Fruit fly (Drosophila melanogaster) whole organism, embryonic: Measurements from ENCODE around the gene Mdh1.

Experiments
- Adf1 ChIP-seq: fragments of 200-800 bp; sonication (Bioruptor generic); IDR thresholded peaks from 2 replicates; pipeline ENCODE4 v1.3.6; 2022; ENCODE audit warnings: missing biosample characterization, missing genetic modification characterization
- Asciz ChIP-seq: fragments of 200-800 bp; sonication (Bioruptor generic); optimal IDR thresholded peaks from 2 replicates; lab custom pipeline; 2017; ENCODE audit warnings: missing biosample characterization, mild to moderate bottlenecking, missing genetic modification characterization, missing genetic modification reagents
- Atf3 ChIP-seq: fragments of 200-800 bp; sonication (Bioruptor generic); optimal IDR thresholded peaks from 3 replicates; lab custom pipeline; 2016; ENCODE audit warnings: missing biosample characterization, missing genetic modification characterization
- CG10209 ChIP-seq: fragments of 200-800 bp; sonication (Bioruptor generic); optimal IDR thresholded peaks from 3 replicates; lab custom pipeline; 2017; ENCODE audit warnings: missing biosample characterization, mild to moderate bottlenecking, missing genetic modification characterization, missing genetic modification reagents
- CG11456 ChIP-seq: fragments of 200-800 bp; sonication (Bioruptor generic); IDR thresholded peaks from 3 replicates; pipeline ENCODE4 v1.3.6; 2022; ENCODE audit warnings: missing biosample characterization, missing genetic modification characterization
- CG11723 ChIP-seq: fragments of 200-800 bp; sonication (Bioruptor generic); optimal IDR thresholded peaks from 2 replicates; lab custom pipeline; 2017; ENCODE audit warnings: missing biosample characterization, mild to moderate bottlenecking, missing genetic modification characterization
- CG12155 ChIP-seq: fragments of 200-800 bp; sonication (Bioruptor generic); optimal IDR thresholded peaks from 3 replicates; lab custom pipeline; 2016; ENCODE audit warnings: missing biosample characterization, missing genetic modification characterization
- CG12299 ChIP-seq: fragments of 200-800 bp; sonication (Bioruptor generic); optimal IDR thresholded peaks from 2 replicates; lab custom pipeline; 2018; ENCODE audit warnings: missing biosample characterization, mild to moderate bottlenecking, missing genetic modification characterization
- CG1233 ChIP-seq: fragments of 200-800 bp; sonication (Bioruptor generic); optimal IDR thresholded peaks from 4 replicates; lab custom pipeline; 2018; ENCODE audit warnings: missing biosample characterization, mild to moderate bottlenecking, missing genetic modification characterization
- CG12391 ChIP-seq: fragments of 200-800 bp; sonication (Bioruptor generic); optimal IDR thresholded peaks from 3 replicates; lab custom pipeline; 2018; ENCODE audit warnings: missing biosample characterization, mild to moderate bottlenecking, missing genetic modification characterization, moderate library complexity
- CG13287 ChIP-seq: fragments of 200-800 bp; sonication (Bioruptor generic); IDR thresholded peaks from 2 replicates; pipeline ENCODE4 v1.3.6; 2022; ENCODE audit warnings: missing biosample characterization, missing genetic modification characterization; ENCODE audit not compliant: partially characterized antibody
- CG14014 ChIP-seq: fragments of 200-800 bp; sonication (Bioruptor generic); IDR thresholded peaks from 2 replicates; pipeline ENCODE4 v1.3.6; 2022; ENCODE audit warnings: missing biosample characterization, missing genetic modification characterization
- CG15514 ChIP-seq: fragments of 200-800 bp; sonication (Bioruptor generic); optimal IDR thresholded peaks from 3 replicates; lab custom pipeline; 2017; ENCODE audit warnings: missing biosample characterization, missing genetic modification characterization, mild to moderate bottlenecking, moderate library complexity, missing genetic modification reagents
- CG1603 ChIP-seq: fragments of 200-800 bp; sonication (Bioruptor generic); optimal IDR thresholded peaks from 2 replicates; lab custom pipeline; 2019; ENCODE audit warnings: missing biosample characterization, mild to moderate bottlenecking, missing genetic modification characterization, moderate library complexity
- CG17385 ChIP-seq: fragments of 200-800 bp; sonication (Bioruptor generic); optimal IDR thresholded peaks from 3 replicates; lab custom pipeline; 2018; ENCODE audit warnings: missing biosample characterization, mild to moderate bottlenecking, missing genetic modification characterization
- CG30020 ChIP-seq: fragments of 200-800 bp; optimal IDR thresholded peaks from 2 replicates; lab custom pipeline; 2019; ENCODE audit warnings: missing biosample characterization, mild to moderate bottlenecking, missing genetic modification characterization, moderate library complexity
- CG33213 ChIP-seq: fragments of 200-800 bp; sonication (Bioruptor generic); optimal IDR thresholded peaks from 3 replicates; lab custom pipeline; 2016; ENCODE audit warnings: missing biosample characterization, missing genetic modification characterization
- CG3838 ChIP-seq: fragments of 200-800 bp; sonication (Bioruptor generic); optimal IDR thresholded peaks from 3 replicates; lab custom pipeline; 2016; ENCODE audit warnings: missing biosample characterization, missing genetic modification characterization
- CG5180 ChIP-seq: fragments of 200-800 bp; sonication (Bioruptor generic); optimal IDR thresholded peaks from 3 replicates; lab custom pipeline; 2017; ENCODE audit warnings: missing biosample characterization, missing genetic modification characterization, mild to moderate bottlenecking, moderate library complexity, missing genetic modification reagents
- CG5953 ChIP-seq: fragments of 200-800 bp; sonication (Bioruptor generic); IDR thresholded peaks from 2 replicates; pipeline ENCODE4 v1.3.6; 2022; ENCODE audit warnings: missing biosample characterization, missing genetic modification characterization
- CG6689 ChIP-seq: fragments of 200-800 bp; sonication (Bioruptor generic); IDR thresholded peaks from 2 replicates; pipeline ENCODE4 v1.3.6; 2022; ENCODE audit warnings: missing biosample characterization, missing genetic modification characterization
- CG7357 ChIP-seq: fragments of 200-800 bp; sonication (Bioruptor generic); IDR thresholded peaks from 3 replicates; pipeline ENCODE4 v1.3.6; 2022; ENCODE audit warnings: missing biosample characterization, missing genetic modification characterization
- CG8478 ChIP-seq: fragments of >200 bp; optimal IDR thresholded peaks from 2 replicates; lab custom pipeline; 2018
- CG9932 ChIP-seq: fragments of 200-800 bp; sonication (Bioruptor generic); IDR thresholded peaks from 2 replicates; pipeline ENCODE4 v1.3.6; 2022; ENCODE audit warnings: missing biosample characterization, missing genetic modification characterization
- Camta ChIP-seq: fragments of 200-800 bp; sonication (Bioruptor generic); optimal IDR thresholded peaks from 2 replicates; lab custom pipeline; 2016; ENCODE audit warnings: missing biosample characterization, missing genetic modification characterization
- Fer1 ChIP-seq: fragments of 200-800 bp; sonication (Bioruptor generic); optimal IDR thresholded peaks from 2 replicates; lab custom pipeline; 2017; ENCODE audit warnings: missing biosample characterization, mild to moderate bottlenecking, missing genetic modification characterization
- HLH4C ChIP-seq: fragments of 200-800 bp; sonication (Bioruptor generic); IDR thresholded peaks from 3 replicates; pipeline ENCODE4 v1.3.6; 2022; ENCODE audit warnings: missing biosample characterization, missing genetic modification characterization; ENCODE audit not compliant: partially characterized antibody
- Hmr ChIP-seq: fragments of 200-800 bp; sonication (Bioruptor generic); optimal IDR thresholded peaks from 3 replicates; lab custom pipeline; 2017; ENCODE audit warnings: mild to moderate bottlenecking, missing biosample characterization, missing genetic modification reagents, missing genetic modification characterization
- Lpt ChIP-seq: fragments of >200 bp; optimal IDR thresholded peaks from 2 replicates; lab custom pipeline; 2018; ENCODE audit warnings: missing biosample characterization, missing genetic modification characterization
- Mes4 ChIP-seq: fragments of 200-800 bp; sonication (Bioruptor generic); optimal IDR thresholded peaks from 2 replicates; lab custom pipeline; 2016; ENCODE audit warnings: missing biosample characterization, missing genetic modification characterization
- Mrtf ChIP-seq: fragments of 200-800 bp; sonication (Bioruptor generic); IDR thresholded peaks from 3 replicates; pipeline ENCODE4 v1.3.6; 2022; ENCODE audit warnings: missing biosample characterization, missing genetic modification characterization
- NfI ChIP-seq: fragments of 200-800 bp; sonication (Bioruptor generic); optimal IDR thresholded peaks from 3 replicates; lab custom pipeline; 2018; ENCODE audit warnings: missing biosample characterization, mild to moderate bottlenecking, missing genetic modification characterization, moderate library complexity
- Oli ChIP-seq: fragments of 200-800 bp; sonication (Bioruptor generic); optimal IDR thresholded peaks from 2 replicates; lab custom pipeline; 2018; ENCODE audit warnings: missing biosample characterization, mild to moderate bottlenecking, missing genetic modification characterization, moderate library complexity
- PHDP ChIP-seq: fragments of 200-800 bp; sonication (Bioruptor generic); optimal IDR thresholded peaks from 3 replicates; lab custom pipeline; 2018; ENCODE audit warnings: missing biosample characterization, mild to moderate bottlenecking, missing genetic modification characterization, moderate library complexity
- Rfx ChIP-seq: fragments of 200-800 bp; sonication (Bioruptor generic); IDR thresholded peaks from 2 replicates; pipeline ENCODE4 v1.3.6; 2022; ENCODE audit warnings: missing biosample characterization, missing genetic modification characterization
- ac ChIP-seq: fragments of 200-800 bp; sonication (Bioruptor generic); optimal IDR thresholded peaks from 3 replicates; lab custom pipeline; 2017; ENCODE audit warnings: missing biosample characterization, mild to moderate bottlenecking, missing genetic modification characterization
- ap ChIP-seq: fragments of 200-800 bp; sonication (Bioruptor generic); IDR thresholded peaks from 2 replicates; pipeline ENCODE4 v1.3.6; 2022; ENCODE audit warnings: missing biosample characterization, missing genetic modification characterization
- az2 ChIP-seq: fragments of 200-800 bp; sonication (Bioruptor generic); optimal IDR thresholded peaks from 3 replicates; lab custom pipeline; 2016; ENCODE audit warnings: missing biosample characterization, missing genetic modification characterization
- bigmax ChIP-seq: fragments of 200-800 bp; sonication (Bioruptor generic); optimal IDR thresholded peaks from 2 replicates; lab custom pipeline; 2018; ENCODE audit warnings: missing biosample characterization, mild to moderate bottlenecking, missing genetic modification characterization
- btn ChIP-seq: fragments of 200-800 bp; sonication (Bioruptor generic); optimal IDR thresholded peaks from 2 replicates; lab custom pipeline; 2016; ENCODE audit warnings: missing biosample characterization, missing genetic modification characterization
- cwo ChIP-seq: fragments of 200-800 bp; sonication (Bioruptor generic); optimal IDR thresholded peaks from 3 replicates; lab custom pipeline; 2017; ENCODE audit warnings: missing biosample characterization, missing genetic modification characterization, mild to moderate bottlenecking, moderate library complexity, missing genetic modification reagents
- disco-r ChIP-seq: fragments of 200-800 bp; sonication (Bioruptor generic); optimal IDR thresholded peaks from 2 replicates; lab custom pipeline; 2016; ENCODE audit warnings: missing biosample characterization, missing genetic modification characterization
- dmrt11E ChIP-seq: fragments of 200-800 bp; sonication (Bioruptor generic); optimal IDR thresholded peaks from 3 replicates; lab custom pipeline; 2018; ENCODE audit warnings: missing biosample characterization, mild to moderate bottlenecking, missing genetic modification characterization, moderate library complexity
- fd102C ChIP-seq: fragments of 200-800 bp; sonication (Bioruptor generic); optimal IDR thresholded peaks from 2 replicates; lab custom pipeline; 2018; ENCODE audit warnings: missing biosample characterization, mild to moderate bottlenecking, missing genetic modification characterization, moderate library complexity
- grn ChIP-seq: fragments of 200-800 bp; sonication (Bioruptor generic); optimal IDR thresholded peaks from 3 replicates; lab custom pipeline; 2017; ENCODE audit warnings: missing biosample characterization, missing genetic modification characterization
- gt ChIP-seq: fragments of 200-800 bp; sonication (Bioruptor generic); IDR thresholded peaks from 2 replicates; pipeline ENCODE4 v1.3.6; 2022; ENCODE audit warnings: missing biosample characterization, missing genetic modification characterization
- peb ChIP-seq: fragments of 200-800 bp; sonication (Bioruptor generic); IDR thresholded peaks from 2 replicates; pipeline ENCODE4 v1.3.6; 2022; ENCODE audit warnings: missing biosample characterization, missing genetic modification characterization
- pros ChIP-seq: fragments of 200-800 bp; sonication (Bioruptor generic); optimal IDR thresholded peaks from 3 replicates; lab custom pipeline; 2019; ENCODE audit warnings: missing biosample characterization, mild to moderate bottlenecking, missing genetic modification characterization, moderate library complexity
- scrt ChIP-seq: fragments of 200-800 bp; sonication (Bioruptor generic); optimal IDR thresholded peaks from 2 replicates; lab custom pipeline; 2018; ENCODE audit warnings: missing biosample characterization, mild to moderate bottlenecking, missing genetic modification characterization, moderate library complexity
- shn ChIP-seq: fragments of 200-800 bp; sonication (Bioruptor generic); optimal IDR thresholded peaks from 3 replicates; lab custom pipeline; 2016; ENCODE audit warnings: missing biosample characterization, missing genetic modification characterization
- toy ChIP-seq: fragments of 200-800 bp; sonication (Bioruptor generic); IDR thresholded peaks from 2 replicates; pipeline ENCODE4 v1.3.6; 2022; ENCODE audit warnings: missing biosample characterization, missing genetic modification characterization
- twi ChIP-seq: fragments of 200-800 bp; optimal IDR thresholded peaks from 2 replicates; lab custom pipeline; 2019; ENCODE audit warnings: missing biosample characterization, mild to moderate bottlenecking, missing genetic modification characterization, moderate library complexity

Gene Mdh1

DNA sequence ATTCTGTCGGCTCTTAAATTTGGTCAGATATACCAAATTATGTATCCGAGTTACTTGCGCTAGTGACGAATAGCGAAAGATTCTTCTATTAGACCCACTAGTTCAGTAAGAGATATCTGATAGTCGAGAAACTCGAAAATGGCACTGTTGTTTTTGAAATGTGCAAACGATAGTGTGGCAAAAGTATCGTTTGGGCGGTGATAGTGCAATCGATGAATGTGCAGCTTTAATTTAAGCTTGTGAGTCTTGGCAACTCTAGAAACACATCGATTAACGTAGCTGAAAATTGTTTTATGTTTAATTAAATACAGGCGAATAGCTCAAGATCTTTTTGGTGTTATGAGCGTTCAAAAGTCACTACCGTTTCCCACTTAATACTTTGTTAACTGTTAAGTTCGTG, 41.2 kb upstream of the Mdh1 start, which contains the start of gene STUB1 (continued):
- no peak for TF ChIP-seq fd102C
- TF ChIP-seq Lpt (GFP tag; lab: Kevin White, UChicago), result no peak
- no peak for TF ChIP-seq CG8478 (lab: Kevin White, UChicago)
- no peak for TF ChIP-seq dmrt11E (tag; lab: Kevin White, UChicago)
- no peak for TF ChIP-seq Mes4 (GFP tag; lab: Kevin White, UChicago)
- no peak for TF ChIP-seq scrt (GFP tag; lab: Kevin White, UChicago)
- no peak for TF ChIP-seq shn (GFP tag; lab: Kevin White, UChicago)
- no peak for TF ChIP-seq CG33213 (GFP tag; lab: Kevin White, UChicago)
- TF ChIP-seq CG6689 (GFP tag; lab: Robert Waterston, UW), result no peak
- no peak for TF ChIP-seq Oli (tag; lab: Kevin White, UChicago)
- TF ChIP-seq CG5180 (GFP tag; lab: Kevin White, UChicago), result no peak
- no peak for TF ChIP-seq CG11456 (GFP tag; lab: Robert Waterston, UW)
- TF ChIP-seq cwo (GFP tag; lab: Kevin White, UChicago), result no peak
- no peak for TF ChIP-seq Adf1 (GFP tag; lab: Robert Waterston, UW)
- TF ChIP-seq CG15514 (GFP tag; lab: Kevin White, UChicago), result peak; percentile 67
- TF ChIP-seq toy, result no peak
- TF ChIP-seq btn, result no peak
- no peak; the same call in 1 of the 2 replicates for TF ChIP-seq CG9932 (GFP tag; lab: Robert Waterston, UW)
- TF ChIP-seq Mrtf (GFP tag; lab: Robert Waterston, UW), result no peak
- no peak for TF ChIP-seq CG10209
- TF ChIP-seq peb (GFP tag; lab: Robert Waterston, UW), result no peak
- TF ChIP-seq NfI (GFP tag; lab: Kevin White, UChicago), result no peak
- no peak for TF ChIP-seq CG11723 (GFP tag; lab: Kevin White, UChicago)
- TF ChIP-seq grn (GFP tag; lab: Kevin White, UChicago), result no peak
- TF ChIP-seq CG14014, result 0 out of 2 replicates have a peak, but pooled peaks have one; percentile 14
- no peak for TF ChIP-seq CG3838 (GFP tag; lab: Kevin White, UChicago)
- TF ChIP-seq CG30020 (tag; lab: Kevin White, UChicago), result peak; percentile 62
- TF ChIP-seq CG17385, result no peak
- TF ChIP-seq Rfx, result peak; percentile 61
- no peak for TF ChIP-seq CG7357
- TF ChIP-seq Atf3 (GFP tag; lab: Kevin White, UChicago), result no peak
- no peak for TF ChIP-seq Camta (GFP tag; lab: Kevin White, UChicago)
- peak; percentile 26 for TF ChIP-seq Fer1
- no peak for TF ChIP-seq CG12299 (tag; lab: Kevin White, UChicago)
- TF ChIP-seq ac (GFP tag; lab: Kevin White, UChicago), result no peak
- no peak for TF ChIP-seq az2 (GFP tag; lab: Kevin White, UChicago)
- peak; percentile 99 for TF ChIP-seq CG13287
- no peak for TF ChIP-seq bigmax (GFP tag; lab: Kevin White, UChicago)
- TF ChIP-seq CG1233 (GFP tag; lab: Kevin White, UChicago), result no peak
- no peak for TF ChIP-seq pros
- TF ChIP-seq twi (tag; lab: Kevin White, UChicago), result no peak
- TF ChIP-seq gt (GFP tag; lab: Robert Waterston, UW), result no peak
- no peak for TF ChIP-seq CG12391 (tag; lab: Kevin White, UChicago)
- no peak for TF ChIP-seq PHDP (tag; lab: Kevin White, UChicago)
- TF ChIP-seq CG5953 (GFP tag; lab: Robert Waterston, UW), result no peak
- TF ChIP-seq HLH4C (GFP tag; lab: Robert Waterston, UW), result peak; percentile 100
- no peak for TF ChIP-seq Hmr (GFP tag; lab: Kevin White, UChicago)
- TF ChIP-seq CG12155 (GFP tag; lab: Kevin White, UChicago), result no peak
- TF ChIP-seq Asciz, result no peak
- peak; percentile 88 for TF ChIP-seq CG1603 (tag; lab: Kevin White, UChicago)
- TF ChIP-seq disco-r (GFP tag; lab: Kevin White, UChicago), result no peak
- no peak for TF ChIP-seq ap (GFP tag; lab: Robert Waterston, UW)
